Worm (Caenorhabditis elegans) whole organism, dauer: ENCODE measurements around the gene srx-120.

Experiments
- unc-62 ChIP-seq: sonication (generic microtip); optimal IDR thresholded peaks from 2 replicates; lab custom pipeline; 2017; ENCODE audit warnings: missing biosample characterization, missing genetic modification reagents, missing genetic modification characterization

Gene srx-120

ce11 chrII:12570523-12570922 is 39.5 kb downstream of the srx-120 start, which contains the start of gene Y38E10A.1:
Gene Y38E10A.1 (minus strand): TSS chrII:12570623.
- TF ChIP-seq unc-62 (GFP tag; lab: Kevin White, UChicago), result no peak

ce11 chrII:12572760-12573159 is 41.7 kb downstream of the srx-120 start, which contains the start of gene Y38E10A.35:
Gene Y38E10A.35 (minus strand): TSS chrII:12572860.
- TF ChIP-seq unc-62 (GFP tag; lab: Kevin White, UChicago), result no peak

- no peak for TF ChIP-seq unc-62 (GFP tag; lab: Kevin White, UChicago)
These were observed 42.5 kb downstream of the srx-120 start, which contains the start of gene Y38E10A.2 for ce11 chrII:12573541-12573940. Gene Y38E10A.2 (minus strand): TSS chrII:12573641.

- no peak for TF ChIP-seq unc-62 (GFP tag; lab: Kevin White, UChicago)
These were observed 43.6 kb downstream of the srx-120 start, which contains the start of gene Y38E10A.3 for ce11 chrII:12574668-12575067. Gene Y38E10A.3 (minus strand): TSS chrII:12574768.

- TF ChIP-seq unc-62 (GFP tag; lab: Kevin White, UChicago), result no peak
These were observed 46.7 kb downstream of the srx-120 start, which contains the start of gene clec-8 for ce11 chrII:12577754-12578153. Gene clec-8 (minus strand): TSS chrII:12578061.

- no peak for TF ChIP-seq unc-62 (GFP tag; lab: Kevin White, UChicago)
These were observed 49.9 kb downstream of the srx-120 start, which contains the start of gene clec-4 for ce11 chrII:12580952-12581351. Gene clec-4 (minus strand): TSS chrII:12581113.
